Fruit fly (Drosophila melanogaster): Measurements from ENCODE around the gene ScsbetaG.

Gene ScsbetaG

DNA sequence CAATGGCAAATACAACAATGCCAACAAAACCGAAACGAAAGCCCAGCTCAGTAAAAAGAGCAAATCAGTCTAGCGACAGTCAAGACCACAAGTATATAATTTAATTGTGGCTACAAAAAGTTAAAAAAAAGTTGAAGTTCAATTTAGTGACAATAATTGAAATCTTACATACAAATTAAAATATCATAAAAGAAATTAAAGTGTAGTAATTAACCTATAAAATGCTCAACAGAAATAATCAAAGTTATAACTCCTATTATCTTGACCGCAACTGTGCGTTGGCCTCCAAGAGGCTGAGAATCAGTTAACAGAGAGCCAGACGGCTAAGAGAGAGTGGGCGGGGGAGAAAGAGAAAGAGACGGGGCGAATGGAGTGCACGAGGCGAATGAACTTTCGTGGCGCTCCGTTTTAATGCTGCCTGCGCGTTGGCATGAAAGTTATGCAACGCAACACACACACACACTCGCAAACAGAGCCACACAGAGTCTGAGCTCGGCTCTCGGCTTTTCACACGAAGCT is 48.3 kb upstream of the ScsbetaG start (continued):
- TF ChIP-seq toy (GFP tag; IDR thresholded peaks at IDR 0.05) (no peak), grau (tag; optimal IDR thresholded peaks at IDR 0.05) (peak; percentile 85), knrl (GFP tag; IDR thresholded peaks at IDR 0.05; ENCODE audit: partially characterized antibody) (no peak), Abd-B (GFP tag; optimal IDR thresholded peaks at IDR 0.05) (peak; percentile 63), p53 (GFP tag; optimal IDR thresholded peaks at IDR 0.05) (no peak), vvl (GFP tag; IDR thresholded peaks at IDR 0.05) (peak; percentile 92), CG7745 (tag; optimal IDR thresholded peaks at IDR 0.05) (peak; percentile 71), CG17361 (GFP tag; IDR thresholded peaks at IDR 0.05) (peak; percentile 91), CG4404 (GFP tag; IDR thresholded peaks at IDR 0.05) (no peak), Scr (GFP tag; IDR thresholded peaks at IDR 0.05; ENCODE audit: partially characterized antibody) (no peak), ash1 (GFP tag; optimal IDR thresholded peaks at IDR 0.05) (no peak), dpn (GFP tag; optimal IDR thresholded peaks at IDR 0.05) (peak in 1 of 2 experiments; percentile 78), z (GFP tag; IDR thresholded peaks at IDR 0.05) (0 out of 3 replicates have a peak, but pooled peaks have one; percentile 20), NfI (GFP tag; optimal IDR thresholded peaks at IDR 0.05) (peak; percentile 59), bowl (GFP tag; IDR thresholded peaks at IDR 0.05) (no peak), Hr78 (GFP tag; optimal IDR thresholded peaks at IDR 0.05) (peak in 1 of 2 experiments; percentile 78), lilli (GFP tag; optimal IDR thresholded peaks at IDR 0.05) (peak; percentile 72), grn (GFP tag; optimal IDR thresholded peaks at IDR 0.05) (no peak), odd (GFP tag; optimal IDR thresholded peaks at IDR 0.05) (peak; percentile 74), Aef1 (GFP tag; IDR thresholded peaks at IDR 0.05) (0 out of 3 replicates have a peak, but pooled peaks have one; percentile 48), Sin3A (optimal IDR thresholded peaks at IDR 0.05) (no peak), CG4730 (GFP tag; IDR thresholded peaks at IDR 0.05) (peak; percentile 54; the same call in 1 of the 2 replicates), MESR4 (GFP tag; optimal IDR thresholded peaks at IDR 0.05) (no peak), CG32532 (GFP tag; IDR thresholded peaks at IDR 0.05) (no peak), CG11456 (GFP tag; IDR thresholded peaks at IDR 0.05) (no peak), scrt (GFP tag; optimal IDR thresholded peaks at IDR 0.05) (peak; percentile 67), eve (GFP tag; optimal IDR thresholded peaks at IDR 0.05) (peak in 1 of 2 experiments; percentile 94), CG11247 (GFP tag; IDR thresholded peaks at IDR 0.05) (0 out of 2 replicates have a peak, but pooled peaks have one; percentile 6), CG10462 (GFP tag; optimal IDR thresholded peaks at IDR 0.05) (peak; percentile 46), CG7556 (GFP tag; optimal IDR thresholded peaks at IDR 0.05) (peak; percentile 83), lola (GFP tag; optimal IDR thresholded peaks at IDR 0.05) (peak in 1 of 3 experiments; percentile 92), bab2 (GFP tag; optimal IDR thresholded peaks at IDR 0.05) (peak; percentile 42), Kr (GFP tag; optimal IDR thresholded peaks at IDR 0.05) (no peak), CG13287 (GFP tag; IDR thresholded peaks at IDR 0.05; ENCODE audit: partially characterized antibody) (no peak), CG2199 (GFP tag; IDR thresholded peaks at IDR 0.05) (no peak), CG1603 (tag; optimal IDR thresholded peaks at IDR 0.05) (peak; percentile 32), CG4854 (GFP tag; optimal IDR thresholded peaks at IDR 0.05) (peak; percentile 49), fd96Cb (tag; optimal IDR thresholded peaks at IDR 0.05) (peak; percentile 89), Med (GFP tag) (no peak), pan (optimal IDR thresholded peaks at IDR 0.05) (no peak), pan (GFP tag; optimal IDR thresholded peaks at IDR 0.05 in 1 of 2, IDR thresholded peaks at IDR 0.05 in 1 of 2) (peak in 1 of 2 experiments; percentile 66), ham (GFP tag; IDR thresholded peaks at IDR 0.05) (no peak), shn (GFP tag; optimal IDR thresholded peaks at IDR 0.05) (no peak), ranshi (GFP tag; IDR thresholded peaks at IDR 0.05) (peak; percentile 61; the same call in 1 of the 2 replicates), ATbp (GFP tag; optimal IDR thresholded peaks at IDR 0.05) (peak; percentile 82), sqz (GFP tag; optimal IDR thresholded peaks at IDR 0.05) (peak; percentile 79), HLH54F (GFP tag; optimal IDR thresholded peaks at IDR 0.05) (no peak), sd (tag; optimal IDR thresholded peaks at IDR 0.05) (peak; percentile 52), gro (GFP tag; optimal IDR thresholded peaks at IDR 0.05) (no peak), Gug (GFP tag; IDR thresholded peaks at IDR 0.05) (no peak)

Measured in whole organism, embryonic.